Worm (Caenorhabditis elegans) whole organism, L3 larva: Measurements from ENCODE around the gene Y69F12A.1.

Experiments used
- R02D3.7 ChIP-seq: fragments of 150-350 bp; optimal IDR thresholded peaks from 2 replicates; lab custom pipeline; 2014; ENCODE audit warnings: missing biosample characterization, missing genetic modification characterization
- ceh-9 ChIP-seq: sonication (generic microtip); optimal IDR thresholded peaks from 2 replicates; lab custom pipeline; 2018; ENCODE audit warnings: missing biosample characterization, missing genetic modification characterization

Gene Y69F12A.1

DNA sequence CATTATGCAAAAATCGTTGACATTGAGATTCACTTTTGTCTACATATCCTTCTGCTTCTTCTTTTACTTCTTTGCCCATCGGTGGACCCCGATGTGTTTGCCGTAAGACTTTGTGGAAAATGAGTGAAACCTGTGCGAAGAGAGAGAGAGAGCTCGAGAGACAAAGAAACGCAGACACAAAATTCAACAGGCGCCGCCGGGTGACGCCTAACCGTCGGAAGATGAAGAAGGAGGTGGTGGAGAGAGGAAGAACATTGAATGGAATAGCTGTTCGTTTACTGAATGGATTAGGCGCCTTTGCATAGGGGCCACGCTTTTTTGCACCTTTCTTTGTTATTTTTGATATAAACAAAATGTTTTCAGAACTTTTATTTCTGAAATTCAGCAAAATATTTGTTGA is 50.2 kb downstream of the Y69F12A.1 start:
- no peak for TF ChIP-seq ceh-9 (tag; lab: Kevin White, UChicago)
- TF ChIP-seq R02D3.7: no peak
- TF ChIP-seq, all 47 proteins: peak for 0
